Fruit fly (Drosophila melanogaster) whole organism, embryonic: ENCODE measurements around the gene CG34296.

Experiments
- B-H2 ChIP-seq: fragments of 200-800 bp; sonication (Bioruptor generic); optimal IDR thresholded peaks from 2 replicates; lab custom pipeline; 2018; ENCODE audit warnings: missing biosample characterization, mild to moderate bottlenecking, missing genetic modification characterization
- Blimp-1 ChIP-seq: fragments of 200-800 bp; sonication (Bioruptor generic); optimal IDR thresholded peaks from 3 replicates; lab custom pipeline; 2018; ENCODE audit warnings: missing biosample characterization, missing genetic modification characterization, mild to moderate bottlenecking, moderate library complexity, missing genetic modification reagents
- C15 ChIP-seq: fragments of 200-800 bp; sonication (Bioruptor generic); IDR thresholded peaks from 3 replicates; pipeline ENCODE4 v1.3.6; 2022; ENCODE audit warnings: missing biosample characterization, missing genetic modification characterization
- CG10147 ChIP-seq: fragments of 200-800 bp; sonication (Bioruptor generic); optimal IDR thresholded peaks from 2 replicates; lab custom pipeline; 2019; ENCODE audit warnings: missing biosample characterization, mild to moderate bottlenecking, missing genetic modification characterization, moderate library complexity
- CG10209 ChIP-seq: fragments of 200-800 bp; sonication (Bioruptor generic); optimal IDR thresholded peaks from 3 replicates; lab custom pipeline; 2017; ENCODE audit warnings: missing biosample characterization, mild to moderate bottlenecking, missing genetic modification characterization, missing genetic modification reagents
- CG10321 ChIP-seq: fragments of 200-800 bp; sonication (Bioruptor generic); IDR thresholded peaks from 2 replicates; pipeline ENCODE4 v1.3.6; 2022; ENCODE audit warnings: missing biosample characterization, missing genetic modification characterization
- CG10979 ChIP-seq: fragments of 200-800 bp; sonication (Bioruptor generic); optimal IDR thresholded peaks from 2 replicates; lab custom pipeline; 2018; ENCODE audit warnings: missing biosample characterization, mild to moderate bottlenecking, missing genetic modification characterization, moderate library complexity
- CG11695 ChIP-seq: fragments of 200-800 bp; sonication (Bioruptor generic); IDR thresholded peaks from 3 replicates; pipeline ENCODE4 v1.3.6; 2022; ENCODE audit warnings: missing biosample characterization, missing genetic modification characterization
- CG14860 ChIP-seq: fragments of 200-800 bp; sonication (Bioruptor generic); IDR thresholded peaks from 3 replicates; pipeline ENCODE4 v1.3.6; 2022; ENCODE audit warnings: missing biosample characterization, missing genetic modification characterization; ENCODE audit not compliant: partially characterized antibody
- CG15073 ChIP-seq: fragments of 200-800 bp; sonication (Bioruptor generic); optimal IDR thresholded peaks from 2 replicates; lab custom pipeline; 2016; ENCODE audit warnings: missing biosample characterization, missing genetic modification characterization
- CG16815 ChIP-seq: fragments of 200-800 bp; sonication (Bioruptor generic); optimal IDR thresholded peaks from 3 replicates; lab custom pipeline; 2017; ENCODE audit warnings: missing biosample characterization, mild to moderate bottlenecking, missing genetic modification characterization
- CG3163 ChIP-seq: fragments of 200-800 bp; sonication (Bioruptor generic); optimal IDR thresholded peaks from 3 replicates; lab custom pipeline; 2016; ENCODE audit warnings: missing biosample characterization, missing genetic modification characterization
- CG32767 ChIP-seq: fragments of 200-800 bp; sonication (Bioruptor generic); IDR thresholded peaks from 2 replicates; pipeline ENCODE4 v1.3.6; 2022; ENCODE audit warnings: missing biosample characterization, missing genetic modification characterization
- CG5180 ChIP-seq: fragments of 200-800 bp; sonication (Bioruptor generic); optimal IDR thresholded peaks from 3 replicates; lab custom pipeline; 2017; ENCODE audit warnings: missing biosample characterization, missing genetic modification characterization, mild to moderate bottlenecking, moderate library complexity, missing genetic modification reagents
- CG5245 ChIP-seq: fragments of 200-800 bp; sonication (Bioruptor generic); optimal IDR thresholded peaks from 3 replicates; lab custom pipeline; 2016; ENCODE audit warnings: missing biosample characterization, missing genetic modification characterization
- CG6689 ChIP-seq: fragments of 200-800 bp; sonication (Bioruptor generic); IDR thresholded peaks from 2 replicates; pipeline ENCODE4 v1.3.6; 2022; ENCODE audit warnings: missing biosample characterization, missing genetic modification characterization
- CG8944 ChIP-seq: fragments of 200-800 bp; sonication (Bioruptor generic); optimal IDR thresholded peaks from 3 replicates; lab custom pipeline; 2016; ENCODE audit warnings: missing biosample characterization, missing genetic modification characterization
- CG9437 ChIP-seq: fragments of 200-800 bp; sonication (Bioruptor generic); optimal IDR thresholded peaks from 2 replicates; lab custom pipeline; 2018; ENCODE audit warnings: missing biosample characterization, mild to moderate bottlenecking, missing genetic modification characterization
- CG9817 ChIP-seq: fragments of 200-800 bp; sonication (Bioruptor generic); optimal IDR thresholded peaks from 2 replicates; lab custom pipeline; 2018; ENCODE audit warnings: missing biosample characterization, mild to moderate bottlenecking, missing genetic modification characterization, moderate library complexity
- CTCF ChIP-seq: fragments of 200-800 bp; sonication (Bioruptor generic); optimal IDR thresholded peaks from 2 replicates; lab custom pipeline; 2017; ENCODE audit warnings: missing biosample characterization, mild to moderate bottlenecking, missing genetic modification characterization, moderate library complexity
- Dek ChIP-seq: fragments of 200-800 bp; sonication (Bioruptor generic); optimal IDR thresholded peaks from 3 replicates; lab custom pipeline; 2019; ENCODE audit warnings: missing biosample characterization, mild to moderate bottlenecking, missing genetic modification characterization, moderate library complexity
- Doc2 ChIP-seq: fragments of 200-800 bp; sonication (Bioruptor generic); IDR thresholded peaks from 2 replicates; pipeline ENCODE4 v1.3.6; 2022; ENCODE audit warnings: missing biosample characterization, missing genetic modification characterization
- Ets97D ChIP-seq: fragments of 200-800 bp; sonication (Bioruptor generic); optimal IDR thresholded peaks from 3 replicates; lab custom pipeline; 2016; ENCODE audit warnings: missing biosample characterization, missing genetic modification characterization
- GATAe ChIP-seq: fragments of 200-800 bp; sonication (Bioruptor generic); conservative IDR thresholded peaks from 2 replicates; pipeline ENCODE4 v1.3.6; 2022; ENCODE audit warnings: missing biosample characterization, missing genetic modification characterization
- Gug ChIP-seq: fragments of 200-800 bp; sonication (Bioruptor generic); IDR thresholded peaks from 4 replicates; pipeline ENCODE4 v1.3.6; 2022; ENCODE audit warnings: missing biosample characterization, missing genetic modification characterization
- H15 ChIP-seq: fragments of 200-800 bp; sonication (Bioruptor generic); IDR thresholded peaks from 3 replicates; pipeline ENCODE4 v1.3.6; 2022; ENCODE audit warnings: missing biosample characterization, missing genetic modification characterization
- Hr3 ChIP-seq: fragments of 200-800 bp; sonication (Bioruptor generic); optimal IDR thresholded peaks from 3 replicates; lab custom pipeline; 2016; ENCODE audit warnings: missing biosample characterization, missing genetic modification characterization
- Mes4 ChIP-seq: fragments of 200-800 bp; sonication (Bioruptor generic); optimal IDR thresholded peaks from 2 replicates; lab custom pipeline; 2016; ENCODE audit warnings: missing biosample characterization, missing genetic modification characterization
- Oaz ChIP-seq: fragments of 200-800 bp; sonication (Bioruptor generic); IDR thresholded peaks from 2 replicates; pipeline ENCODE4 v1.3.6; 2022; ENCODE audit warnings: missing biosample characterization, missing genetic modification characterization
- Sox100B ChIP-seq: fragments of 200-800 bp; sonication (Bioruptor generic); optimal IDR thresholded peaks from 3 replicates; lab custom pipeline; 2018; ENCODE audit warnings: missing biosample characterization, mild to moderate bottlenecking, missing genetic modification characterization
- Vsx1 ChIP-seq: fragments of 200-800 bp; sonication (Bioruptor generic); optimal IDR thresholded peaks from 2 replicates; lab custom pipeline; 2017; ENCODE audit warnings: missing biosample characterization, mild to moderate bottlenecking, missing genetic modification characterization, missing genetic modification reagents
- ara ChIP-seq: fragments of 200-800 bp; sonication (Bioruptor generic); IDR thresholded peaks from 2 replicates; pipeline ENCODE4 v1.3.6; 2022; ENCODE audit warnings: missing biosample characterization, missing genetic modification characterization
- bab2 ChIP-seq: fragments of 200-800 bp; sonication (Bioruptor generic); optimal IDR thresholded peaks from 2 replicates; lab custom pipeline; 2016; ENCODE audit warnings: missing biosample characterization, missing genetic modification characterization
- bigmax ChIP-seq: fragments of 200-800 bp; sonication (Bioruptor generic); optimal IDR thresholded peaks from 2 replicates; lab custom pipeline; 2018; ENCODE audit warnings: missing biosample characterization, mild to moderate bottlenecking, missing genetic modification characterization
- cg ChIP-seq: fragments of 200-800 bp; sonication (Bioruptor generic); optimal IDR thresholded peaks from 3 replicates; lab custom pipeline; 2019; ENCODE audit warnings: missing biosample characterization, mild to moderate bottlenecking, missing genetic modification characterization, moderate library complexity
- crc ChIP-seq: fragments of 200-800 bp; sonication (Bioruptor generic); optimal IDR thresholded peaks from 2 replicates; lab custom pipeline; 2016; ENCODE audit warnings: missing biosample characterization, missing genetic modification characterization
- croc ChIP-seq: fragments of 200-800 bp; sonication (Bioruptor generic); conservative IDR thresholded peaks from 3 replicates; pipeline ENCODE4 v1.3.6; 2022; ENCODE audit warnings: missing biosample characterization, missing genetic modification characterization
- eve ChIP-seq, 2 experiments: fragments of >200 bp; optimal IDR thresholded peaks; 2 replicates each; lab custom pipeline; 2017; ENCODE audit warnings: missing biosample characterization in 2 of 2, missing genetic modification characterization in 2 of 2
- grau ChIP-seq: fragments of 200-800 bp; optimal IDR thresholded peaks from 3 replicates; lab custom pipeline; 2019; ENCODE audit warnings: missing biosample characterization, mild to moderate bottlenecking, missing genetic modification characterization, moderate library complexity
- grn ChIP-seq: fragments of 200-800 bp; sonication (Bioruptor generic); optimal IDR thresholded peaks from 3 replicates; lab custom pipeline; 2017; ENCODE audit warnings: missing biosample characterization, missing genetic modification characterization
- h ChIP-seq: fragments of >200 bp; optimal IDR thresholded peaks from 2 replicates; lab custom pipeline; 2017
- hth ChIP-seq: fragments of >200 bp; optimal IDR thresholded peaks from 2 replicates; lab custom pipeline; 2017; ENCODE audit warnings: inconsistent platforms
- inv ChIP-seq: fragments of 200-800 bp; sonication (Bioruptor generic); IDR thresholded peaks from 2 replicates; pipeline ENCODE4 v1.3.6; 2022; ENCODE audit warnings: missing biosample characterization, missing genetic modification characterization; ENCODE audit not compliant: partially characterized antibody
- jing ChIP-seq: fragments of 200-800 bp; sonication (Bioruptor generic); optimal IDR thresholded peaks from 2 replicates; lab custom pipeline; 2018; ENCODE audit warnings: missing biosample characterization, mild to moderate bottlenecking, missing genetic modification characterization
- ken ChIP-seq: fragments of 200-800 bp; sonication (Bioruptor generic); IDR thresholded peaks from 3 replicates; pipeline ENCODE4 v1.3.6; 2022; ENCODE audit warnings: missing biosample characterization, missing genetic modification characterization
- knrl ChIP-seq: fragments of 200-800 bp; sonication (Bioruptor generic); IDR thresholded peaks from 3 replicates; pipeline ENCODE4 v1.3.6; 2022; ENCODE audit warnings: missing biosample characterization, missing genetic modification characterization; ENCODE audit not compliant: partially characterized antibody
- mirr ChIP-seq: fragments of 200-800 bp; sonication (Bioruptor generic); optimal IDR thresholded peaks from 3 replicates; lab custom pipeline; 2018; ENCODE audit warnings: missing biosample characterization, mild to moderate bottlenecking, missing genetic modification characterization
- pnt ChIP-seq: fragments of 200-800 bp; sonication (Bioruptor generic); optimal IDR thresholded peaks from 3 replicates; lab custom pipeline; 2016; ENCODE audit warnings: missing biosample characterization, missing genetic modification characterization
- pum ChIP-seq: fragments of 200-800 bp; sonication (Bioruptor generic); optimal IDR thresholded peaks from 2 replicates; lab custom pipeline; 2016; ENCODE audit warnings: missing biosample characterization, missing genetic modification characterization
- sisA ChIP-seq: fragments of 200-800 bp; sonication (Bioruptor generic); IDR thresholded peaks from 2 replicates; pipeline ENCODE4 v1.3.6; 2022; ENCODE audit warnings: missing biosample characterization, missing genetic modification characterization
- slbo ChIP-seq: fragments of 200-800 bp; sonication (Bioruptor generic); IDR thresholded peaks from 2 replicates; pipeline ENCODE4 v1.3.6; 2022; ENCODE audit warnings: missing biosample characterization, missing genetic modification characterization
- z ChIP-seq: fragments of 200-800 bp; sonication (Bioruptor generic); IDR thresholded peaks from 3 replicates; pipeline ENCODE4 v1.3.6; 2022; ENCODE audit warnings: missing biosample characterization, missing genetic modification characterization
- zen ChIP-seq: fragments of 200-800 bp; sonication (Bioruptor generic); optimal IDR thresholded peaks from 3 replicates; lab custom pipeline; 2018; ENCODE audit warnings: missing biosample characterization, mild to moderate bottlenecking, missing genetic modification characterization, moderate library complexity

CG34296 gene

dm6 chr3R:29675333-29675732, 47.0 kb upstream of the CG34296 start, which contains the start of the genes Bub3 and Cap-D2 (continued):
- TF ChIP-seq bigmax = no peak
- TF ChIP-seq Sox100B = no peak
- TF ChIP-seq Ets97D (GFP tag; lab: Kevin White, UChicago) = peak; percentile 83
- TF ChIP-seq CG6689 (GFP tag; lab: Robert Waterston, UW) = peak; percentile 61
- peak; percentile 67 for TF ChIP-seq pnt
- TF ChIP-seq CG10209 (GFP tag; lab: Kevin White, UChicago) = peak; percentile 43
- TF ChIP-seq knrl = peak; percentile 87
- TF ChIP-seq hth (lab: Kevin White, UChicago) = no peak
- peak; percentile 44 for TF ChIP-seq CG3163 (GFP tag; lab: Kevin White, UChicago)
- TF ChIP-seq bab2 (GFP tag; lab: Kevin White, UChicago) = peak; percentile 73
- no peak for TF ChIP-seq CG5180
- no peak for TF ChIP-seq B-H2 (GFP tag; lab: Kevin White, UChicago)
- peak; percentile 78 for TF ChIP-seq CG14860 (GFP tag; lab: Robert Waterston, UW)
- peak; percentile 31 for TF ChIP-seq CG9437
- no peak for TF ChIP-seq mirr (GFP tag; lab: Kevin White, UChicago)
- peak; percentile 66 for TF ChIP-seq pum (GFP tag; lab: Kevin White, UChicago)
- peak; percentile 69 for TF ChIP-seq grau (tag; lab: Kevin White, UChicago)
- peak; percentile 56 for TF ChIP-seq crc (GFP tag; lab: Kevin White, UChicago)
- 0 out of 3 replicates have a peak, but pooled peaks have one; percentile 40 for TF ChIP-seq CG11695
- no peak for TF ChIP-seq CG10147
- no peak for TF ChIP-seq h (lab: Kevin White, UChicago)
- TF ChIP-seq CG5245 = peak; percentile 46
- peak; percentile 26; the same call in 1 of the 2 replicates for TF ChIP-seq CG32767 (GFP tag; lab: Robert Waterston, UW)
- no peak for TF ChIP-seq eve (GFP tag; optimal IDR thresholded peaks at IDR 0.05; lab: Kevin White, UChicago)
- no peak for TF ChIP-seq GATAe (GFP tag; lab: Robert Waterston, UW)
- TF ChIP-seq jing (GFP tag; lab: Kevin White, UChicago) = no peak
- peak; percentile 38 for TF ChIP-seq Mes4 (GFP tag; lab: Kevin White, UChicago)
- TF ChIP-seq grn = no peak
- peak; percentile 67; the same call in 2 of the 3 replicates for TF ChIP-seq ken (GFP tag; lab: Robert Waterston, UW)
- peak; percentile 81 for TF ChIP-seq slbo (GFP tag; lab: Robert Waterston, UW)
- TF ChIP-seq CG10321 (GFP tag; lab: Robert Waterston, UW) = no peak
- no peak for TF ChIP-seq cg (GFP tag; lab: Kevin White, UChicago)
- TF ChIP-seq Oaz (GFP tag; lab: Robert Waterston, UW) = peak; percentile 35; the same call in 1 of the 2 replicates
- peak; percentile 71 for TF ChIP-seq sisA
- peak; percentile 75 for TF ChIP-seq CG9817 (tag; lab: Kevin White, UChicago)
- no peak for TF ChIP-seq Vsx1 (GFP tag; lab: Kevin White, UChicago)
- TF ChIP-seq CG10979 = peak; percentile 67
- TF ChIP-seq z = no peak
- TF ChIP-seq CG15073 (GFP tag; lab: Kevin White, UChicago) = no peak
- peak; percentile 70 for TF ChIP-seq inv (GFP tag; lab: Robert Waterston, UW)
- TF ChIP-seq C15 (GFP tag; lab: Robert Waterston, UW) = no peak
- no peak for TF ChIP-seq croc
- peak; percentile 11 for TF ChIP-seq CG16815 (GFP tag; lab: Kevin White, UChicago)
- TF ChIP-seq ara (GFP tag; lab: Robert Waterston, UW) = no peak
- TF ChIP-seq H15 (GFP tag; lab: Robert Waterston, UW) = no peak
- peak; percentile 63 for TF ChIP-seq Blimp-1 (GFP tag; lab: Kevin White, UChicago)
- peak; percentile 15 for TF ChIP-seq Dek (tag; lab: Kevin White, UChicago)
- no peak for TF ChIP-seq Doc2
- TF ChIP-seq zen (tag; lab: Kevin White, UChicago) = peak; percentile 78
- TF ChIP-seq Gug (GFP tag; lab: Robert Waterston, UW) = peak; percentile 63; the same call in 3 of the 4 replicates
- TF ChIP-seq CG8944 (GFP tag; lab: Kevin White, UChicago) = peak; percentile 78
- TF ChIP-seq CTCF (GFP tag; lab: Kevin White, UChicago) = no peak
- peak; percentile 59 for TF ChIP-seq Hr3 (GFP tag; lab: Kevin White, UChicago)
